Fruit fly (Drosophila melanogaster): ENCODE data around the gene CG15482.

Gene CG15482

DNA sequence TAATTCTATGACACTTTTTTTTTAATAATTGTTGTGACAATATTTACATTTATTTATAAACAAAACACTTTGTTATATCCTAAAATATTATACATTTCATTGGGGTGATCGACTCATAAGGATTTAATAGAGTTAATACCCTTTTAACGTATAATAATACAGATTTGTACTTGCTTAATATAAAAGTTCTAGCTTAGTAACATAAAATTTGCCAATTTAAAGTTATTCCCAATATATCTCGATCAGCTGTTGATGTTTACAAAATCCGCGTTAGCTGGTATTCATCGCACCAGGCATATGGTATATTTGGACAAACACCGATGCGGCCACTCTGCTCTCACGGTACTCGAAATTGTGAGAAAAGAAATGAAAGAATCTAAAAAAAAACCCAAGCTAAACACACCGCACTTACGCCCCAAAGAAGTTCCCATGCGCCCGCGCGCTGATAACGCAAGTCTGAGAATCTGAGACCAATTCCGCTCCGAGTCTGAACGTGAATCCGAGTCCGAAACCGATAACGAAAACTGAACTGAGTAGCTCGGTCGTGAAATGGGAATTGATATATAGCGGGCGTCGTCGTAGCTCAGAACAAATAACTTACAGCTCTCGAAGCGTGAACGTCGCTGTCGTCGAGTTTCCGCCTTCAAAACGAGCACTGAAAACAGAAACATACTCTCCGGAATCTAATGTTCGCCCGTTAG is 8.0 kb downstream of the CG15482 start, which contains the start of gene Pect (continued):
- TF ChIP-seq CG14014 (GFP tag; IDR thresholded peaks at IDR 0.05) (peak; percentile 19; the same call in 1 of the 2 replicates), CG9932 (GFP tag; IDR thresholded peaks at IDR 0.05) (peak; percentile 38), CG9609 (GFP tag; optimal IDR thresholded peaks at IDR 0.05) (no peak), ERR (GFP tag; optimal IDR thresholded peaks at IDR 0.05) (peak; percentile 7), Drgx (GFP tag; IDR thresholded peaks at IDR 0.05) (0 out of 2 replicates have a peak, but pooled peaks have one; percentile 9), CG32767 (GFP tag; IDR thresholded peaks at IDR 0.05) (no peak), CG14710 (tag; optimal IDR thresholded peaks at IDR 0.05) (peak; percentile 69), CG32532 (GFP tag; IDR thresholded peaks at IDR 0.05) (peak; percentile 60; the same call in 1 of the 2 replicates), CG8924 (tag; optimal IDR thresholded peaks at IDR 0.05) (peak; percentile 71), sima (GFP tag; optimal IDR thresholded peaks at IDR 0.05) (no peak), CG7839 (tag; optimal IDR thresholded peaks at IDR 0.05) (no peak), h (optimal IDR thresholded peaks at IDR 0.05) (no peak), Opbp (GFP tag; IDR thresholded peaks at IDR 0.05; ENCODE audit: partially characterized antibody) (peak; percentile 63; the same call in 2 of the 3 replicates), CG4854 (GFP tag; optimal IDR thresholded peaks at IDR 0.05) (no peak)

dm6 chr2L:13202960-13203436 is 8.6 kb downstream of the CG15482 start, which contains the start of gene CG16972:
Gene CG16972, minus strand, starts transcription at chr2L:13203295.
- no peak for TF ChIP-seq ewg (GFP tag; optimal IDR thresholded peaks at IDR 0.05)
- TF ChIP-seq gro (GFP tag; optimal IDR thresholded peaks at IDR 0.05): no peak
- no peak for TF ChIP-seq CG1024 (GFP tag; IDR thresholded peaks at IDR 0.05)
- 0 out of 2 replicates have a peak, but pooled peaks have one; percentile 9 for TF ChIP-seq amos (GFP tag; IDR thresholded peaks at IDR 0.05; ENCODE audit: partially characterized antibody)
- no peak for TF ChIP-seq rib (GFP tag; IDR thresholded peaks at IDR 0.05)
- no peak for TF ChIP-seq CG12236 (GFP tag; optimal IDR thresholded peaks at IDR 0.05)
- no peak for TF ChIP-seq CG7786 (GFP tag; optimal IDR thresholded peaks at IDR 0.05)
- TF ChIP-seq pfk (GFP tag; optimal IDR thresholded peaks at IDR 0.05): no peak
- no peak for TF ChIP-seq ken (GFP tag; IDR thresholded peaks at IDR 0.05)
- TF ChIP-seq crp (GFP tag; optimal IDR thresholded peaks at IDR 0.05): no peak
- TF ChIP-seq CG16779 (GFP tag; IDR thresholded peaks at IDR 0.05): no peak
- TF ChIP-seq CG6689 (GFP tag; IDR thresholded peaks at IDR 0.05): 0 out of 2 replicates have a peak, but pooled peaks have one; percentile 12
- peak; percentile 29 for TF ChIP-seq CG9437 (GFP tag; optimal IDR thresholded peaks at IDR 0.05)
- TF ChIP-seq ab (GFP tag; optimal IDR thresholded peaks at IDR 0.05): no peak
- no peak for TF ChIP-seq CG7963 (GFP tag; IDR thresholded peaks at IDR 0.05; ENCODE audit: partially characterized antibody)
- no peak for TF ChIP-seq CG8281 (tag; optimal IDR thresholded peaks at IDR 0.05)
- TF ChIP-seq nau (GFP tag; optimal IDR thresholded peaks at IDR 0.05): no peak
- no peak for TF ChIP-seq wek (GFP tag; optimal IDR thresholded peaks at IDR 0.05)
- TF ChIP-seq sna (GFP tag; IDR thresholded peaks at IDR 0.05; ENCODE audit: partially characterized antibody): no peak
- TF ChIP-seq p53 (GFP tag; optimal IDR thresholded peaks at IDR 0.05): no peak
- TF ChIP-seq Pdp1 (GFP tag; optimal IDR thresholded peaks at IDR 0.05): no peak
- no peak for TF ChIP-seq usp (GFP tag; optimal IDR thresholded peaks at IDR 0.05)
- TF ChIP-seq mld (GFP tag; IDR thresholded peaks at IDR 0.05; ENCODE audit: partially characterized antibody): 0 out of 3 replicates have a peak, but pooled peaks have one; percentile 29
- TF ChIP-seq CG14014 (GFP tag; IDR thresholded peaks at IDR 0.05): 0 out of 2 replicates have a peak, but pooled peaks have one; percentile 13
- peak; percentile 89 for TF ChIP-seq CG4707 (GFP tag; optimal IDR thresholded peaks at IDR 0.05)
- TF ChIP-seq sens (GFP tag): no peak
- no peak for TF ChIP-seq CG33557 (GFP tag; optimal IDR thresholded peaks at IDR 0.05)
- no peak for TF ChIP-seq CG10431 (GFP tag; optimal IDR thresholded peaks at IDR 0.05)
- no peak for TF ChIP-seq CG4854 (GFP tag; optimal IDR thresholded peaks at IDR 0.05)
- TF ChIP-seq CG2120 (GFP tag; optimal IDR thresholded peaks at IDR 0.05): no peak
- TF ChIP-seq scrt (GFP tag; optimal IDR thresholded peaks at IDR 0.05): no peak
- TF ChIP-seq YL-1 (GFP tag; optimal IDR thresholded peaks at IDR 0.05): peak; percentile 5
- no peak for TF ChIP-seq CG17359 (tag; optimal IDR thresholded peaks at IDR 0.05)
- TF ChIP-seq MBD-R2 (GFP tag; IDR thresholded peaks at IDR 0.05): peak; percentile 44
- no peak for TF ChIP-seq CG7372 (GFP tag; IDR thresholded peaks at IDR 0.05)
- peak; percentile 43 for TF ChIP-seq trem (tag; optimal IDR thresholded peaks at IDR 0.05)
- no peak for TF ChIP-seq ERR (GFP tag; optimal IDR thresholded peaks at IDR 0.05)

Measured in whole organism, embryonic.